Worm (Caenorhabditis elegans): ENCODE measurements around the gene C01B9.4.

DNA sequence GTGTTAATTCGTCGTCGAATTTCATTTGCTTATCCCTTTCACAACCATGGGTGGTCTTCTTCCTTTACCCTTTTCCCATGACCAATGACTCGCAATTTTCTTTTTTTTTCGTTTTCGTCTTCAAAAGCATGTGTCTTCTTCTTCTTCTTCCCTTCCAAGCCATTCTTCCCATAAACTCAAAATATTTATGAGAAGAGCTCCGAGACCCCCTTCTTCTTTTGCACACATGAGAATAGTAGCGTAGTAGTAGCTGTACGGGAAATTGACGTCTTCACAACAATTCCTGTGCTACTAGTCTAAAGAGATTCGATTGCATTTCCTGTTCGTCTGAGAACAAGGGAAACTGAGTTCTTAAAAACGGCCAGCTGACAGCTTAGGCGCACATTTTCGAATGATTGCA, 28.6 kb upstream of the C01B9.4 start:
- TF ChIP-seq ces-1 (GFP tag; optimal IDR thresholded peaks at IDR 0.05) (peak; percentile 45), unc-39 (tag; optimal IDR thresholded peaks at IDR 0.05) (no peak), nhr-237 (tag; optimal IDR thresholded peaks at IDR 0.05) (no peak), nhr-28 (tag; optimal IDR thresholded peaks at IDR 0.05) (no peak), lsy-2 (tag; optimal IDR thresholded peaks at IDR 0.05) (no peak), snpc-4 (tag; optimal IDR thresholded peaks at IDR 0.05) (no peak), elt-1 (tag; optimal IDR thresholded peaks at IDR 0.05; ENCODE audit: borderline replicate concordance, insufficient read depth) (no peak), ham-2 (GFP tag; optimal IDR thresholded peaks at IDR 0.05) (no peak), ceh-39 (tag; optimal IDR thresholded peaks at IDR 0.05) (no peak), cnd-1 (tag; optimal IDR thresholded peaks at IDR 0.05) (no peak), lin-13 (tag; optimal IDR thresholded peaks at IDR 0.05) (no peak), blmp-1 (tag; optimal IDR thresholded peaks at IDR 0.05) (no peak), hlh-1 (tag; optimal IDR thresholded peaks at IDR 0.05) (no peak)

All from whole organism, mixed stage, embryonic.